Worm (Caenorhabditis elegans) whole organism, L2 larva: ENCODE data around the gene T03F6.10.

Experiments used
- C34F6.9 ChIP-seq: fragments of 150-350 bp; optimal IDR thresholded peaks from 2 replicates; lab custom pipeline; 2014; ENCODE audit warnings: missing biosample characterization, missing genetic modification characterization
- F13H6.1 ChIP-seq: sonication (generic microtip); optimal IDR thresholded peaks from 2 replicates; lab custom pipeline; 2016; ENCODE audit warnings: missing genetic modification characterization, missing compliant biosample characterization
- Y55F3AM.14 ChIP-seq: fragments of 200-800 bp; sonication (Bioruptor generic); optimal IDR thresholded peaks from 2 replicates; lab custom pipeline; 2018; ENCODE audit warnings: mild to moderate bottlenecking, missing genetic modification characterization, missing compliant biosample characterization
- alr-1 ChIP-seq: fragments of 150-350 bp; optimal IDR thresholded peaks from 2 replicates; lab custom pipeline; 2014; ENCODE audit warnings: missing biosample characterization, missing genetic modification characterization
- aly-2 ChIP-seq: fragments of 150-350 bp; optimal IDR thresholded peaks from 2 replicates; lab custom pipeline; 2014; ENCODE audit warnings: missing biosample characterization, missing genetic modification characterization
- ama-1 ChIP-seq: fragments of 150-350 bp; optimal IDR thresholded peaks from 2 replicates; lab custom pipeline; 2018; ENCODE audit warnings: inconsistent platforms
- ceh-16 ChIP-seq: fragments of 150-350 bp; optimal IDR thresholded peaks from 2 replicates; lab custom pipeline; 2014; ENCODE audit warnings: missing biosample characterization, missing genetic modification characterization
- ceh-82 ChIP-seq: fragments of 150-350 bp; optimal IDR thresholded peaks from 2 replicates; lab custom pipeline; 2014; ENCODE audit warnings: missing biosample characterization, missing genetic modification characterization
- crh-2 ChIP-seq: sonication (generic microtip); optimal IDR thresholded peaks from 2 replicates; lab custom pipeline; 2017; ENCODE audit warnings: missing biosample characterization, missing genetic modification characterization
- elt-3 ChIP-seq: sonication (generic microtip); optimal IDR thresholded peaks from 2 replicates; lab custom pipeline; 2017; ENCODE audit warnings: missing biosample characterization, missing genetic modification characterization
- fos-1 ChIP-seq: fragments of 150-350 bp; optimal IDR thresholded peaks from 2 replicates; lab custom pipeline; 2014; ENCODE audit warnings: missing biosample characterization, missing genetic modification characterization
- gmeb-1 ChIP-seq: fragments of 150-350 bp; optimal IDR thresholded peaks from 2 replicates; lab custom pipeline; 2014; ENCODE audit warnings: missing biosample characterization, missing genetic modification characterization
- lin-11 ChIP-seq: fragments of 150-350 bp; sonication (generic microtip); optimal IDR thresholded peaks from 2 replicates; lab custom pipeline; 2014; ENCODE audit warnings: missing biosample characterization, missing genetic modification characterization, inconsistent platforms, mixed read lengths
- lin-13 ChIP-seq: fragments of 150-350 bp; optimal IDR thresholded peaks from 2 replicates; lab custom pipeline; 2014; ENCODE audit warnings: missing biosample characterization, missing genetic modification reagents, missing genetic modification characterization
- lin-39 ChIP-seq: fragments of 150-350 bp; optimal IDR thresholded peaks from 2 replicates; lab custom pipeline; 2014; ENCODE audit warnings: missing biosample characterization, missing genetic modification reagents, missing genetic modification characterization
- lsy-2 ChIP-seq, 2 experiments: fragments of 150-350 bp in 1 of 2; sonication (generic microtip) in 1 of 2; optimal IDR thresholded peaks; 2 replicates each; lab custom pipeline; 2014 to 2017; ENCODE audit warnings: missing biosample characterization in 2 of 2, missing genetic modification characterization in 2 of 2
- mab-5 ChIP-seq: fragments of 150-350 bp; optimal IDR thresholded peaks from 2 replicates; lab custom pipeline; 2014; ENCODE audit warnings: missing biosample characterization, missing genetic modification characterization
- mdl-1 ChIP-seq, 2 experiments: fragments of 150-350 bp in 1 of 2; sonication (generic microtip) in 1 of 2; optimal IDR thresholded peaks; 2 replicates each; lab custom pipeline; 2017; ENCODE audit warnings: missing biosample characterization in 2 of 2, missing genetic modification characterization in 2 of 2
- nhr-10 ChIP-seq: sonication (generic microtip); optimal IDR thresholded peaks from 2 replicates; lab custom pipeline; 2017; ENCODE audit warnings: missing biosample characterization, missing genetic modification characterization
- nhr-11 ChIP-seq: fragments of 150-350 bp; optimal IDR thresholded peaks from 2 replicates; lab custom pipeline; 2014; ENCODE audit warnings: missing biosample characterization, missing genetic modification characterization
- nhr-12 ChIP-seq: fragments of 150-350 bp; optimal IDR thresholded peaks from 2 replicates; lab custom pipeline; 2014; ENCODE audit warnings: missing biosample characterization, missing genetic modification characterization
- nhr-129 ChIP-seq: fragments of 150-350 bp; optimal IDR thresholded peaks from 2 replicates; lab custom pipeline; 2014; ENCODE audit warnings: missing biosample characterization, missing genetic modification characterization
- nhr-21 ChIP-seq: fragments of 150-350 bp; optimal IDR thresholded peaks from 2 replicates; lab custom pipeline; 2014; ENCODE audit warnings: missing biosample characterization, missing genetic modification characterization
- nhr-23 ChIP-seq: fragments of 150-350 bp; optimal IDR thresholded peaks from 2 replicates; lab custom pipeline; 2014; ENCODE audit warnings: missing biosample characterization, missing genetic modification reagents, missing genetic modification characterization
- nhr-25 ChIP-seq: fragments of 150-350 bp; sonication (generic microtip); optimal IDR thresholded peaks from 3 replicates; lab custom pipeline; 2014; ENCODE audit warnings: missing biosample characterization, missing genetic modification characterization
- sem-4 ChIP-seq: fragments of 150-350 bp; optimal IDR thresholded peaks from 2 replicates; lab custom pipeline; 2014; ENCODE audit warnings: missing biosample characterization, missing genetic modification reagents, missing genetic modification characterization
- sma-3 ChIP-seq: sonication (generic microtip); optimal IDR thresholded peaks from 2 replicates; lab custom pipeline; 2016; ENCODE audit warnings: missing genetic modification reagents, missing genetic modification characterization, missing compliant biosample characterization
- sma-9 ChIP-seq, 2 experiments: fragments of 150-350 bp in 1 of 2; sonication (generic microtip) in 1 of 2; optimal IDR thresholded peaks; 2 replicates each; lab custom pipeline; 2014 to 2016; ENCODE audit warnings: missing genetic modification characterization in 2 of 2, mild to moderate bottlenecking in 1 of 2, missing biosample characterization in 1 of 2, missing compliant biosample characterization in 1 of 2, missing genetic modification reagents in 1 of 2, moderate library complexity in 1 of 2
- unc-39 ChIP-seq: fragments of 150-350 bp; optimal IDR thresholded peaks from 2 replicates; lab custom pipeline; 2014; ENCODE audit warnings: missing biosample characterization, missing genetic modification characterization
- unc-55 ChIP-seq: fragments of 150-350 bp; sonication (generic microtip); optimal IDR thresholded peaks from 3 replicates; lab custom pipeline; 2014; ENCODE audit warnings: missing biosample characterization, missing genetic modification reagents, missing genetic modification characterization
- unc-62 ChIP-seq: fragments of 150-350 bp; optimal IDR thresholded peaks from 2 replicates; lab custom pipeline; 2014; ENCODE audit warnings: missing biosample characterization, missing genetic modification reagents, missing genetic modification characterization
- zag-1 ChIP-seq: fragments of 150-350 bp; optimal IDR thresholded peaks from 2 replicates; lab custom pipeline; 2014; ENCODE audit warnings: missing biosample characterization, missing genetic modification characterization
- ztf-1 ChIP-seq: fragments of 200-800 bp; sonication (Bioruptor generic); conservative IDR thresholded peaks from 2 replicates; pipeline ENCODE4 v1.3.6; 2022; ENCODE audit warnings: missing genetic modification characterization, missing compliant biosample characterization
- ztf-4 ChIP-seq: fragments of 150-350 bp; optimal IDR thresholded peaks from 2 replicates; lab custom pipeline; 2014; ENCODE audit warnings: missing biosample characterization, missing genetic modification characterization

T03F6.10 gene

ce11 chrIII:13359847-13360246 lies 18.3 kb downstream of the T03F6.10 start:
- TF ChIP-seq lin-13 (GFP tag; lab: Kevin White, UChicago) (peak; percentile 16), lsy-2 (tag; optimal IDR thresholded peaks at IDR 0.05; lab: Kevin White, UChicago) (peak in 1 of 2 experiments; percentile 65), nhr-12 (no peak), sma-9 (GFP tag; optimal IDR thresholded peaks at IDR 0.05; lab: Kevin White, UChicago) (peak; percentile 37), sma-9 (tag; optimal IDR thresholded peaks at IDR 0.05; lab: Kevin White, UChicago) (no peak), elt-3 (tag; lab: Kevin White, UChicago) (no peak), mdl-1 (tag; optimal IDR thresholded peaks at IDR 0.05; lab: Kevin White, UChicago) (peak; percentile 5 to 23), mab-5 (tag; lab: Kevin White, UChicago) (no peak), nhr-10 (no peak), Y55F3AM.14 (GFP tag; lab: Kevin White, UChicago) (no peak), ama-1 (no peak), aly-2 (tag; lab: Kevin White, UChicago) (no peak), ceh-82 (tag; lab: Kevin White, UChicago) (no peak), unc-55 (GFP tag; lab: Kevin White, UChicago) (peak; percentile 59), sma-3 (GFP tag; lab: Kevin White, UChicago) (no peak), sem-4 (tag; lab: Kevin White, UChicago) (no peak), unc-39 (tag; lab: Kevin White, UChicago) (no peak), fos-1 (peak; percentile 99), unc-62 (GFP tag; lab: Kevin White, UChicago) (no peak), lin-39 (tag; lab: Kevin White, UChicago) (no peak), crh-2 (peak; percentile 25), alr-1 (tag; lab: Kevin White, UChicago) (no peak), lin-11 (tag; lab: Kevin White, UChicago) (peak; percentile 21), F13H6.1 (tag; lab: Kevin White, UChicago) (no peak), nhr-21 (tag; lab: Kevin White, UChicago) (peak; percentile 32), C34F6.9 (tag; lab: Kevin White, UChicago) (peak; percentile 86), nhr-11 (tag; lab: Kevin White, UChicago) (no peak), nhr-129 (tag; lab: Kevin White, UChicago) (peak; percentile 74), ztf-4 (tag; lab: Kevin White, UChicago) (no peak), nhr-25 (tag; lab: Kevin White, UChicago) (peak; percentile 56)

DNA sequence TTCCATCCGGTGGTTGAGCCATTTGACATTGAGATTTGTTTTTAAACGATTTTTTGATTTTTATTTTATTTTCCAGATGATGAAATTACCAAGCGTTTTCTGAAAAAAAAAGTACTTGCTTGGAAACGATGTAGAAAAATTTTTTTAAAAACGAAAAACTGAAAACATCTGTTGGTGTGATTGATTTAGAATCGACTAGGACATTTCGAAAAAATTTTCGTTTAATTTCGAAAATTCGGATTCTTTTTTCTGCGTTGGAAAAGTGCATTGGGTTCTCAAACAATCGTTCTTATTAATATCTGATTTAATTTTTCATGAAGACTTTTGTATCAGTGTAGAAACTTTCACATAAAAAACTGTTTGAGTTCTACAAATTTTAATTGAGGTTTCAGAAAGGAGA lies 18.9 kb downstream of the T03F6.10 start, which contains the start of gene F53A2.9:
Gene F53A2.9 (minus strand): TSS at position 101 of the 400 bp plus-strand sequence.
- no peak for TF ChIP-seq nhr-10
- no peak for TF ChIP-seq ama-1

DNA sequence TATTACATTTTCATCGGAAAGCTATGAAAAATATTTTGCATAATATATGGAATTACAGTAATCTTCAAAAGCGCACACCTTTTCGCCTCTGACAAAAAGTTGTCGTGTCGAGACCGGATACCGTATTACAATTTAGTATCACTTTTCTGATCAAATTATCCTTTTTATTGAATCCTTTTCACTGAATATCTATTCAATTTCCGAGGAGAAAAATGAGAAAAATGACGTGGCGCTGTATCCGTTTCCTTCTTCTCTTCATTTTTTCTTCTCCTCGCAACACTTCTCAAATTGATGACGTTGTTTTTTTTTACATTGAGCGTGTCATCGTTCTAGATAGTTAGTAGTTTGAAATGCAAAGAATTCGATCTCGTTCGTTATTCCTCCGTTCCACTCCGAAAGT lies 27.2 kb downstream of the T03F6.10 start:
- TF ChIP-seq ceh-16 (tag; lab: Kevin White, UChicago) (no peak), crh-2 (peak; percentile 76), nhr-23 (no peak), sma-3 (GFP tag; lab: Kevin White, UChicago) (no peak), lsy-2 (tag; optimal IDR thresholded peaks at IDR 0.05; lab: Kevin White, UChicago) (peak in 1 of 2 experiments; percentile 47), unc-55 (GFP tag; lab: Kevin White, UChicago) (peak; percentile 4)

ce11 chrIII:13348891-13349290 lies 29.3 kb downstream of the T03F6.10 start:
- TF ChIP-seq nhr-12 (no peak), crh-2 (no peak), fos-1 (no peak), nhr-11 (tag; lab: Kevin White, UChicago) (no peak), ztf-4 (tag; lab: Kevin White, UChicago) (no peak), ceh-16 (tag; lab: Kevin White, UChicago) (no peak), nhr-10 (no peak), zag-1 (tag; lab: Kevin White, UChicago) (no peak), ztf-1 (GFP tag; lab: Robert Waterston, UW) (no peak), gmeb-1 (tag; lab: Kevin White, UChicago) (no peak), unc-55 (GFP tag; lab: Kevin White, UChicago) (no peak), sma-9 (GFP tag; optimal IDR thresholded peaks at IDR 0.05; lab: Kevin White, UChicago) (no peak), sma-9 (tag; optimal IDR thresholded peaks at IDR 0.05; lab: Kevin White, UChicago) (no peak), alr-1 (tag; lab: Kevin White, UChicago) (no peak)
